Worm (Caenorhabditis elegans): ENCODE data around the gene C16E9.2.

The C16E9.2 gene

ce11 chrX:6988212-6988611 is 52.7 kb downstream of the C16E9.2 start:
- no peak for TF ChIP-seq pha-4 (tag; optimal IDR thresholded peaks at IDR 0.05)
- TF ChIP-seq elt-3 (tag; optimal IDR thresholded peaks at IDR 0.05): no peak
- no peak for TF ChIP-seq ceh-16 (tag; optimal IDR thresholded peaks at IDR 0.05)
- no peak for TF ChIP-seq egl-5 (tag; optimal IDR thresholded peaks at IDR 0.05)
- no peak for TF ChIP-seq ztf-4 (tag; optimal IDR thresholded peaks at IDR 0.05)
- TF ChIP-seq ztf-11 (tag; optimal IDR thresholded peaks at IDR 0.05): no peak
- TF ChIP-seq nhr-25 (tag; optimal IDR thresholded peaks at IDR 0.05): no peak
- TF ChIP-seq fos-1 (tag; optimal IDR thresholded peaks at IDR 0.05): no peak
- TF ChIP-seq nhr-28 (tag; optimal IDR thresholded peaks at IDR 0.05): no peak
- TF ChIP-seq nhr-11 (tag; optimal IDR thresholded peaks at IDR 0.05): no peak
- TF ChIP-seq unc-62 (GFP tag; optimal IDR thresholded peaks at IDR 0.05): no peak
- no peak for TF ChIP-seq aly-2 (tag; optimal IDR thresholded peaks at IDR 0.05)
- TF ChIP-seq jun-1 (tag; optimal IDR thresholded peaks at IDR 0.05): no peak
- no peak for TF ChIP-seq snpc-4 (tag; optimal IDR thresholded peaks at IDR 0.05)
- no peak for TF ChIP-seq elt-2 (tag; optimal IDR thresholded peaks at IDR 0.05)
- no peak for TF ChIP-seq elt-1 (tag; optimal IDR thresholded peaks at IDR 0.05)
- TF ChIP-seq R02D3.7 (tag; optimal IDR thresholded peaks at IDR 0.05): no peak
- TF ChIP-seq nhr-237 (tag; optimal IDR thresholded peaks at IDR 0.05): no peak
